Fruit fly (Drosophila melanogaster) whole organism, embryonic: Measurements from ENCODE around the gene CG46311.

ENCODE experiments used
- Aef1 ChIP-seq: fragments of 200-800 bp; sonication (Bioruptor generic); IDR thresholded peaks from 3 replicates; pipeline ENCODE4 v1.3.6; 2022; ENCODE audit warnings: missing biosample characterization, missing genetic modification characterization
- Awh ChIP-seq: fragments of 200-800 bp; sonication (Bioruptor generic); IDR thresholded peaks from 2 replicates; pipeline ENCODE4, ENCODE4 v1.3.6; 2022; ENCODE audit warnings: missing biosample characterization, missing genetic modification characterization
- B-H2 ChIP-seq: fragments of 200-800 bp; sonication (Bioruptor generic); optimal IDR thresholded peaks from 2 replicates; lab custom pipeline; 2018; ENCODE audit warnings: missing biosample characterization, mild to moderate bottlenecking, missing genetic modification characterization
- C15 ChIP-seq: fragments of 200-800 bp; sonication (Bioruptor generic); IDR thresholded peaks from 3 replicates; pipeline ENCODE4 v1.3.6; 2022; ENCODE audit warnings: missing biosample characterization, missing genetic modification characterization
- CG10366 ChIP-seq: fragments of 200-800 bp; sonication (Bioruptor generic); IDR thresholded peaks from 2 replicates; pipeline ENCODE4 v1.3.6; 2022; ENCODE audit warnings: missing biosample characterization, missing genetic modification characterization
- CG10462 ChIP-seq: fragments of 200-800 bp; sonication (Bioruptor generic); optimal IDR thresholded peaks from 2 replicates; lab custom pipeline; 2016; ENCODE audit warnings: missing biosample characterization, missing genetic modification characterization
- CG11723 ChIP-seq: fragments of 200-800 bp; sonication (Bioruptor generic); optimal IDR thresholded peaks from 2 replicates; lab custom pipeline; 2017; ENCODE audit warnings: missing biosample characterization, mild to moderate bottlenecking, missing genetic modification characterization
- CG17802 ChIP-seq: fragments of 200-800 bp; sonication (Bioruptor generic); optimal IDR thresholded peaks from 2 replicates; lab custom pipeline; 2018; ENCODE audit warnings: missing biosample characterization, mild to moderate bottlenecking, missing genetic modification characterization, moderate library complexity
- CG2199 ChIP-seq: fragments of 200-800 bp; sonication (Bioruptor generic); IDR thresholded peaks from 3 replicates; pipeline ENCODE4 v1.3.6; 2022; ENCODE audit warnings: missing biosample characterization, missing genetic modification characterization
- CG30020 ChIP-seq: fragments of 200-800 bp; optimal IDR thresholded peaks from 2 replicates; lab custom pipeline; 2019; ENCODE audit warnings: missing biosample characterization, mild to moderate bottlenecking, missing genetic modification characterization, moderate library complexity
- CG31388 ChIP-seq: fragments of 200-800 bp; sonication (Bioruptor generic); optimal IDR thresholded peaks from 2 replicates; lab custom pipeline; 2016; ENCODE audit warnings: missing biosample characterization, missing genetic modification characterization
- CG33557 ChIP-seq: fragments of 200-800 bp; sonication (Bioruptor generic); optimal IDR thresholded peaks from 2 replicates; lab custom pipeline; 2019; ENCODE audit warnings: missing biosample characterization, mild to moderate bottlenecking, missing genetic modification characterization, moderate library complexity
- CG43689 ChIP-seq: fragments of 200-800 bp; sonication (Bioruptor generic); IDR thresholded peaks from 2 replicates; pipeline ENCODE4 v1.3.6; 2022; ENCODE audit warnings: missing biosample characterization, missing genetic modification characterization
- CG6175 ChIP-seq: fragments of 200-800 bp; sonication (Bioruptor generic); IDR thresholded peaks from 3 replicates; pipeline ENCODE4 v1.3.6; 2022; ENCODE audit warnings: missing biosample characterization, missing genetic modification characterization
- CG6791 ChIP-seq: fragments of 200-800 bp; sonication (Bioruptor generic); IDR thresholded peaks from 3 replicates; pipeline ENCODE4 v1.3.6; 2022; ENCODE audit warnings: missing biosample characterization, missing genetic modification characterization; ENCODE audit not compliant: partially characterized antibody
- CG6854 ChIP-seq: fragments of 200-800 bp; sonication (Bioruptor generic); optimal IDR thresholded peaks from 3 replicates; lab custom pipeline; 2017; ENCODE audit warnings: missing biosample characterization, mild to moderate bottlenecking, missing genetic modification characterization
- CG7372 ChIP-seq: fragments of 200-800 bp; sonication (Bioruptor generic); IDR thresholded peaks from 2 replicates; pipeline ENCODE4 v1.3.6; 2022; ENCODE audit warnings: missing biosample characterization, missing genetic modification characterization
- CG7839 ChIP-seq: fragments of 200-800 bp; sonication (Bioruptor generic); optimal IDR thresholded peaks from 3 replicates; lab custom pipeline; 2018; ENCODE audit warnings: missing biosample characterization, mild to moderate bottlenecking, missing genetic modification characterization, moderate library complexity
- CG8944 ChIP-seq: fragments of 200-800 bp; sonication (Bioruptor generic); optimal IDR thresholded peaks from 3 replicates; lab custom pipeline; 2016; ENCODE audit warnings: missing biosample characterization, missing genetic modification characterization
- CTCF ChIP-seq: fragments of 200-800 bp; sonication (Bioruptor generic); optimal IDR thresholded peaks from 2 replicates; lab custom pipeline; 2017; ENCODE audit warnings: missing biosample characterization, mild to moderate bottlenecking, missing genetic modification characterization, moderate library complexity
- Doc2 ChIP-seq: fragments of 200-800 bp; sonication (Bioruptor generic); IDR thresholded peaks from 2 replicates; pipeline ENCODE4 v1.3.6; 2022; ENCODE audit warnings: missing biosample characterization, missing genetic modification characterization
- Dp ChIP-seq: fragments of 200-800 bp; sonication (Bioruptor generic); optimal IDR thresholded peaks from 2 replicates; lab custom pipeline; 2018; ENCODE audit warnings: missing biosample characterization, mild to moderate bottlenecking, missing genetic modification characterization, moderate library complexity
- Fer2 ChIP-seq: fragments of 200-800 bp; sonication (Bioruptor generic); optimal IDR thresholded peaks from 2 replicates; lab custom pipeline; 2018; ENCODE audit warnings: missing biosample characterization, mild to moderate bottlenecking, missing genetic modification characterization, moderate library complexity
- H2.0 ChIP-seq: fragments of 200-800 bp; sonication (Bioruptor generic); IDR thresholded peaks from 2 replicates; pipeline ENCODE4 v1.3.6; 2022; ENCODE audit warnings: missing biosample characterization, missing genetic modification characterization
- Lim3 ChIP-seq: fragments of 200-800 bp; sonication (Bioruptor generic); IDR thresholded peaks from 2 replicates; pipeline ENCODE4 v1.3.6; 2022; ENCODE audit warnings: missing biosample characterization, missing genetic modification characterization
- Lpt ChIP-seq: fragments of >200 bp; optimal IDR thresholded peaks from 2 replicates; lab custom pipeline; 2018; ENCODE audit warnings: missing biosample characterization, missing genetic modification characterization
- Med ChIP-seq: fragments of 200-800 bp; sonication (Bioruptor generic); peaks from one replicate; lab custom pipeline; 2016; ENCODE audit warnings: missing biosample characterization, missing genetic modification characterization, mild to moderate bottlenecking, inconsistent platforms, moderate library complexity
- Meics ChIP-seq: fragments of 200-800 bp; sonication (Bioruptor generic); optimal IDR thresholded peaks from 2 replicates; lab custom pipeline; 2017; ENCODE audit warnings: missing biosample characterization, mild to moderate bottlenecking, missing genetic modification characterization
- Ssrp ChIP-seq: fragments of 200-800 bp; sonication (Bioruptor generic); optimal IDR thresholded peaks from 2 replicates; lab custom pipeline; 2018; ENCODE audit warnings: missing biosample characterization, mild to moderate bottlenecking, missing genetic modification characterization, moderate library complexity
- Stat92E ChIP-seq, 3 experiments: fragments of >200 bp in 2 of 3; fragments of 200-800 bp in 1 of 3; sonication (Bioruptor generic) in 1 of 3; optimal IDR thresholded peaks; 2 replicates each; lab custom pipeline; 2017 to 2019; ENCODE audit warnings: missing biosample characterization in 3 of 3, missing genetic modification characterization in 3 of 3, mild to moderate bottlenecking in 1 of 3, moderate library complexity in 1 of 3
- ara ChIP-seq: fragments of 200-800 bp; sonication (Bioruptor generic); IDR thresholded peaks from 2 replicates; pipeline ENCODE4 v1.3.6; 2022; ENCODE audit warnings: missing biosample characterization, missing genetic modification characterization
- bab2 ChIP-seq: fragments of 200-800 bp; sonication (Bioruptor generic); optimal IDR thresholded peaks from 2 replicates; lab custom pipeline; 2016; ENCODE audit warnings: missing biosample characterization, missing genetic modification characterization
- chinmo ChIP-seq: fragments of 200-800 bp; sonication (Bioruptor generic); IDR thresholded peaks from 4 replicates; pipeline ENCODE4 v1.3.6; 2022; ENCODE audit warnings: missing biosample characterization, missing genetic modification characterization; ENCODE audit not compliant: partially characterized antibody
- da ChIP-seq: fragments of 200-800 bp; sonication (Bioruptor generic); optimal IDR thresholded peaks from 2 replicates; lab custom pipeline; 2016; ENCODE audit warnings: missing biosample characterization, missing genetic modification characterization
- danr ChIP-seq: fragments of 200-800 bp; sonication (Bioruptor generic); IDR thresholded peaks from 2 replicates; pipeline ENCODE4 v1.3.6; 2022; ENCODE audit warnings: missing biosample characterization, missing genetic modification characterization
- eve ChIP-seq, 2 experiments: fragments of >200 bp; optimal IDR thresholded peaks; 2 replicates each; lab custom pipeline; 2017; ENCODE audit warnings: missing biosample characterization in 2 of 2, missing genetic modification characterization in 2 of 2
- ewg ChIP-seq: fragments of 200-800 bp; sonication (Bioruptor generic); optimal IDR thresholded peaks from 3 replicates; lab custom pipeline; 2017; ENCODE audit warnings: mild to moderate bottlenecking, missing biosample characterization, missing genetic modification reagents, missing genetic modification characterization
- ftz-f1 ChIP-seq: fragments of 200-800 bp; sonication (Bioruptor generic); optimal IDR thresholded peaks from 2 replicates; lab custom pipeline; 2016; ENCODE audit warnings: missing biosample characterization, missing genetic modification characterization
- gro ChIP-seq: fragments of 200-800 bp; sonication (Bioruptor generic); optimal IDR thresholded peaks from 2 replicates; lab custom pipeline; 2016; ENCODE audit warnings: missing biosample characterization, missing genetic modification characterization
- ind ChIP-seq: fragments of 200-800 bp; sonication (Bioruptor generic); optimal IDR thresholded peaks from 3 replicates; lab custom pipeline; 2016; ENCODE audit warnings: missing biosample characterization, missing genetic modification characterization
- ken ChIP-seq: fragments of 200-800 bp; sonication (Bioruptor generic); IDR thresholded peaks from 3 replicates; pipeline ENCODE4 v1.3.6; 2022; ENCODE audit warnings: missing biosample characterization, missing genetic modification characterization
- lbe ChIP-seq: fragments of 200-800 bp; sonication (Bioruptor generic); optimal IDR thresholded peaks from 2 replicates; lab custom pipeline; 2016; ENCODE audit warnings: missing biosample characterization, mild to moderate bottlenecking, missing genetic modification characterization
- mam ChIP-seq: fragments of 200-800 bp; sonication (Bioruptor generic); optimal IDR thresholded peaks from 3 replicates; lab custom pipeline; 2016; ENCODE audit warnings: missing biosample characterization, missing genetic modification characterization
- mld ChIP-seq: fragments of 200-800 bp; sonication (Bioruptor generic); IDR thresholded peaks from 3 replicates; pipeline ENCODE4 v1.3.6; 2022; ENCODE audit warnings: missing biosample characterization, missing genetic modification characterization; ENCODE audit not compliant: partially characterized antibody
- pho ChIP-seq: fragments of 200-800 bp; sonication (Bioruptor generic); optimal IDR thresholded peaks from 2 replicates; lab custom pipeline; 2016; ENCODE audit warnings: missing biosample characterization, missing genetic modification characterization
- run ChIP-seq: fragments of 200-800 bp; sonication (Bioruptor generic); optimal IDR thresholded peaks from 3 replicates; lab custom pipeline; 2018; ENCODE audit warnings: missing biosample characterization, mild to moderate bottlenecking, missing genetic modification characterization
- sd ChIP-seq: fragments of 200-800 bp; sonication (Bioruptor generic); optimal IDR thresholded peaks from 3 replicates; lab custom pipeline; 2018; ENCODE audit warnings: missing biosample characterization, mild to moderate bottlenecking, missing genetic modification characterization, moderate library complexity
- sisA ChIP-seq: fragments of 200-800 bp; sonication (Bioruptor generic); IDR thresholded peaks from 2 replicates; pipeline ENCODE4 v1.3.6; 2022; ENCODE audit warnings: missing biosample characterization, missing genetic modification characterization
- stwl ChIP-seq: fragments of 200-800 bp; sonication (Bioruptor generic); optimal IDR thresholded peaks from 3 replicates; lab custom pipeline; 2018; ENCODE audit warnings: missing biosample characterization, mild to moderate bottlenecking, missing genetic modification characterization, moderate library complexity
- wdn ChIP-seq: fragments of 200-800 bp; sonication (Bioruptor generic); IDR thresholded peaks from 2 replicates; pipeline ENCODE4 v1.3.6; 2022; ENCODE audit warnings: missing biosample characterization, missing genetic modification characterization
- wek ChIP-seq: fragments of 200-800 bp; sonication (Bioruptor generic); optimal IDR thresholded peaks from 3 replicates; lab custom pipeline; 2018; ENCODE audit warnings: missing biosample characterization, mild to moderate bottlenecking, missing genetic modification characterization, moderate library complexity
- zen2 ChIP-seq: fragments of 200-800 bp; sonication (Bioruptor generic); IDR thresholded peaks from 3 replicates; pipeline ENCODE4 v1.3.6; 2022; ENCODE audit warnings: missing biosample characterization, missing genetic modification characterization; ENCODE audit not compliant: partially characterized antibody

The CG46311 gene

DNA sequence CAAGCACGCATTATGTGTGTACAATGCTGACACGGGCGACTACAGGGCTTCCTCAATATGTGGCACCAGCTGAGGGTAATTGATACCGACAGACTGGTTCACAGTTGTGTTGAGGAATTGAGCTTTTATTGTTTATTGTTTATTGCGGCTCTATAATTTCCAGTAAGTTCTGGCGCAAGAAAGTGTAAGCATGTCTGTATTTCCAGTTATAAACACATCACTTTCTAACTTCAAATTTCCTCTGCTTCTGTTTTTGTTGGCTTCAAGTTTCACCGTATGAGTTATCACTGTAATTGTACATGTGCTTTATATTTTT is 62.9 kb downstream of the CG46311 start (continued):
- TF ChIP-seq eve (GFP tag; optimal IDR thresholded peaks at IDR 0.05; lab: Kevin White, UChicago) (no peak), sd (peak; percentile 69), CG2199 (peak; percentile 60; the same call in 1 of the 3 replicates), wek (no peak), run (tag; lab: Kevin White, UChicago) (peak; percentile 38), CG7839 (peak; percentile 82), ind (GFP tag; lab: Kevin White, UChicago) (peak; percentile 82), ara (peak; percentile 34; the same call in 1 of the 2 replicates), CG43689 (no peak), pho (GFP tag; lab: Kevin White, UChicago) (peak; percentile 77), Fer2 (tag; lab: Kevin White, UChicago) (peak; percentile 28), bab2 (GFP tag; lab: Kevin White, UChicago) (peak; percentile 77), Stat92E (GFP tag; optimal IDR thresholded peaks at IDR 0.05; lab: Kevin White, UChicago) (no peak), danr (GFP tag; lab: Robert Waterston, UW) (peak; percentile 59), ftz-f1 (GFP tag; lab: Kevin White, UChicago) (peak; percentile 84), CG8944 (GFP tag; lab: Kevin White, UChicago) (peak; percentile 84), Ssrp (tag; lab: Kevin White, UChicago) (peak; percentile 68), mld (GFP tag; lab: Robert Waterston, UW) (no peak), ewg (no peak), lbe (GFP tag; lab: Kevin White, UChicago) (no peak), mam (peak; percentile 83), CG6791 (GFP tag; lab: Robert Waterston, UW) (no peak), CG10462 (peak; percentile 44), Aef1 (GFP tag; lab: Robert Waterston, UW) (peak; percentile 69), CG7372 (peak; percentile 72), wdn (GFP tag; lab: Robert Waterston, UW) (peak; percentile 62; the same call in 1 of the 2 replicates), CG17802 (peak; percentile 21), CG6175 (GFP tag; lab: Robert Waterston, UW) (0 out of 3 replicates have a peak, but pooled peaks have one; percentile 31), C15 (peak; percentile 57; the same call in 1 of the 3 replicates), Lpt (no peak), CG33557 (GFP tag; lab: Kevin White, UChicago) (peak; percentile 52), Meics (GFP tag; lab: Kevin White, UChicago) (peak; percentile 83), CG31388 (GFP tag; lab: Kevin White, UChicago) (no peak), zen2 (GFP tag; lab: Robert Waterston, UW) (no peak), sisA (GFP tag; lab: Robert Waterston, UW) (peak; percentile 81), CG30020 (tag; lab: Kevin White, UChicago) (no peak), stwl (tag; lab: Kevin White, UChicago) (no peak), Lim3 (no peak), Awh (no peak), CG10366 (GFP tag; lab: Robert Waterston, UW) (peak; percentile 64), ken (GFP tag; lab: Robert Waterston, UW) (peak; percentile 71), da (peak; percentile 23), CG6854 (GFP tag; lab: Kevin White, UChicago) (peak; percentile 46), chinmo (GFP tag; lab: Robert Waterston, UW) (0 out of 4 replicates have a peak, but pooled peaks have one; percentile 4), Med (GFP tag; lab: Kevin White, UChicago) (peak; percentile 96), H2.0 (peak; percentile 39; the same call in 1 of the 2 replicates), CG11723 (GFP tag; lab: Kevin White, UChicago) (peak; percentile 6), Doc2 (GFP tag; lab: Robert Waterston, UW) (peak; percentile 54), Dp (no peak), gro (GFP tag; lab: Kevin White, UChicago) (peak; percentile 86), CTCF (GFP tag; lab: Kevin White, UChicago) (no peak), B-H2 (GFP tag; lab: Kevin White, UChicago) (peak; percentile 67)
